Worm (Caenorhabditis elegans): ENCODE measurements around the gene T27E9.6.

ce11 chrIII:13462965-13463783 is 13.4 kb downstream of the T27E9.6 start, which contains the start of gene ant-1.1:
- TF ChIP-seq nhr-12 (tag; optimal IDR thresholded peaks at IDR 0.05), result no peak
- peak; percentile 31 for TF ChIP-seq aly-2 (tag; optimal IDR thresholded peaks at IDR 0.05)
- no peak for TF ChIP-seq mdl-1 (tag; optimal IDR thresholded peaks at IDR 0.05)
